Fruit fly (Drosophila melanogaster) whole organism, embryonic: Measurements from ENCODE around the gene CG34398.

Source experiments
- Aef1 ChIP-seq: fragments of 200-800 bp; sonication (Bioruptor generic); IDR thresholded peaks from 3 replicates; pipeline ENCODE4 v1.3.6; 2022; ENCODE audit warnings: missing biosample characterization, missing genetic modification characterization
- Atf6 ChIP-seq: fragments of 200-800 bp; sonication (Bioruptor generic); IDR thresholded peaks from 2 replicates; pipeline ENCODE4 v1.3.6; 2022; ENCODE audit warnings: missing biosample characterization, missing genetic modification characterization
- CG11560 ChIP-seq: fragments of 200-800 bp; sonication (Bioruptor generic); IDR thresholded peaks from 3 replicates; pipeline ENCODE4 v1.3.6; 2022; ENCODE audit warnings: missing biosample characterization, missing genetic modification characterization
- CG11695 ChIP-seq: fragments of 200-800 bp; sonication (Bioruptor generic); IDR thresholded peaks from 3 replicates; pipeline ENCODE4 v1.3.6; 2022; ENCODE audit warnings: missing biosample characterization, missing genetic modification characterization
- CG12104 ChIP-seq: fragments of 200-800 bp; sonication (Bioruptor generic); optimal IDR thresholded peaks from 3 replicates; lab custom pipeline; 2016; ENCODE audit warnings: missing biosample characterization, missing genetic modification characterization
- CG13287 ChIP-seq: fragments of 200-800 bp; sonication (Bioruptor generic); IDR thresholded peaks from 2 replicates; pipeline ENCODE4 v1.3.6; 2022; ENCODE audit warnings: missing biosample characterization, missing genetic modification characterization; ENCODE audit not compliant: partially characterized antibody
- CG14860 ChIP-seq: fragments of 200-800 bp; sonication (Bioruptor generic); IDR thresholded peaks from 3 replicates; pipeline ENCODE4 v1.3.6; 2022; ENCODE audit warnings: missing biosample characterization, missing genetic modification characterization; ENCODE audit not compliant: partially characterized antibody
- CG15514 ChIP-seq: fragments of 200-800 bp; sonication (Bioruptor generic); optimal IDR thresholded peaks from 3 replicates; lab custom pipeline; 2017; ENCODE audit warnings: missing biosample characterization, missing genetic modification characterization, mild to moderate bottlenecking, moderate library complexity, missing genetic modification reagents
- CG15601 ChIP-seq: fragments of 200-800 bp; sonication (Bioruptor generic); optimal IDR thresholded peaks from 3 replicates; lab custom pipeline; 2019; ENCODE audit warnings: missing biosample characterization, mild to moderate bottlenecking, missing genetic modification characterization, moderate library complexity
- CG1602 ChIP-seq: fragments of 200-800 bp; sonication (Bioruptor generic); optimal IDR thresholded peaks from 3 replicates; lab custom pipeline; 2016; ENCODE audit warnings: missing biosample characterization, missing genetic modification characterization
- CG18476 ChIP-seq: fragments of 200-800 bp; sonication (Bioruptor generic); optimal IDR thresholded peaks from 2 replicates; lab custom pipeline; 2016; ENCODE audit warnings: missing biosample characterization, mild to moderate bottlenecking, missing genetic modification characterization
- CG2889 ChIP-seq: fragments of 200-800 bp; sonication (Bioruptor generic); IDR thresholded peaks from 3 replicates; pipeline ENCODE4 v1.3.6; 2022; ENCODE audit warnings: missing biosample characterization, missing genetic modification characterization
- CG3995 ChIP-seq: fragments of 200-800 bp; sonication (Bioruptor generic); optimal IDR thresholded peaks from 3 replicates; lab custom pipeline; 2016; ENCODE audit warnings: missing biosample characterization, missing genetic modification characterization
- CG43689 ChIP-seq: fragments of 200-800 bp; sonication (Bioruptor generic); IDR thresholded peaks from 2 replicates; pipeline ENCODE4 v1.3.6; 2022; ENCODE audit warnings: missing biosample characterization, missing genetic modification characterization
- CG4404 ChIP-seq: fragments of 200-800 bp; sonication (Bioruptor generic); IDR thresholded peaks from 2 replicates; pipeline ENCODE4 v1.3.6; 2022; ENCODE audit warnings: missing biosample characterization, missing genetic modification characterization
- CG7357 ChIP-seq: fragments of 200-800 bp; sonication (Bioruptor generic); IDR thresholded peaks from 3 replicates; pipeline ENCODE4 v1.3.6; 2022; ENCODE audit warnings: missing biosample characterization, missing genetic modification characterization
- D19B ChIP-seq: fragments of 200-800 bp; sonication (Bioruptor generic); optimal IDR thresholded peaks from 2 replicates; lab custom pipeline; 2017; ENCODE audit warnings: missing biosample characterization, mild to moderate bottlenecking, missing genetic modification characterization
- NC2α ChIP-seq: fragments of 200-800 bp; sonication (Bioruptor generic); optimal IDR thresholded peaks from 2 replicates; lab custom pipeline; 2016; ENCODE audit warnings: missing biosample characterization, missing genetic modification characterization
- Nf-YA ChIP-seq: fragments of 200-800 bp; sonication (Bioruptor generic); IDR thresholded peaks from 2 replicates; pipeline ENCODE4 v1.3.6; 2022; ENCODE audit warnings: missing biosample characterization, missing genetic modification characterization
- Nf-YB ChIP-seq: fragments of 200-800 bp; sonication (Bioruptor generic); optimal IDR thresholded peaks from 3 replicates; lab custom pipeline; 2019; ENCODE audit warnings: missing biosample characterization, mild to moderate bottlenecking, missing genetic modification characterization, moderate library complexity
- Oli ChIP-seq: fragments of 200-800 bp; sonication (Bioruptor generic); optimal IDR thresholded peaks from 2 replicates; lab custom pipeline; 2018; ENCODE audit warnings: missing biosample characterization, mild to moderate bottlenecking, missing genetic modification characterization, moderate library complexity
- Poxn ChIP-seq: fragments of 200-800 bp; sonication (Bioruptor generic); IDR thresholded peaks from 2 replicates; pipeline ENCODE4 v1.3.6; 2022; ENCODE audit warnings: missing biosample characterization, missing genetic modification characterization
- Six4 ChIP-seq: fragments of 200-800 bp; sonication (Bioruptor generic); optimal IDR thresholded peaks from 2 replicates; lab custom pipeline; 2016; ENCODE audit warnings: missing biosample characterization, missing genetic modification characterization
- Sry-δ ChIP-seq: fragments of 200-800 bp; sonication (Bioruptor generic); optimal IDR thresholded peaks from 2 replicates; lab custom pipeline; 2016; ENCODE audit warnings: missing biosample characterization, missing genetic modification characterization
- Stat92E ChIP-seq, 3 experiments: fragments of >200 bp in 2 of 3; fragments of 200-800 bp in 1 of 3; sonication (Bioruptor generic) in 1 of 3; optimal IDR thresholded peaks; 2 replicates each; lab custom pipeline; 2017 to 2019; ENCODE audit warnings: missing biosample characterization in 3 of 3, missing genetic modification characterization in 3 of 3, mild to moderate bottlenecking in 1 of 3, moderate library complexity in 1 of 3
- ash1 ChIP-seq: fragments of 200-800 bp; sonication (Bioruptor generic); optimal IDR thresholded peaks from 2 replicates; lab custom pipeline; 2018; ENCODE audit warnings: missing biosample characterization, mild to moderate bottlenecking, missing genetic modification characterization
- bsh ChIP-seq, 2 experiments: fragments of 200-800 bp; sonication (Bioruptor generic); optimal IDR thresholded peaks; 2 replicates each; lab custom pipeline; 2017 to 2018; ENCODE audit warnings: mild to moderate bottlenecking in 2 of 2, missing biosample characterization in 2 of 2, missing genetic modification characterization in 2 of 2, moderate library complexity in 1 of 2
- corto ChIP-seq: fragments of 200-800 bp; sonication (Bioruptor generic); optimal IDR thresholded peaks from 2 replicates; lab custom pipeline; 2016; ENCODE audit warnings: missing biosample characterization, mild to moderate bottlenecking, missing genetic modification characterization, moderate library complexity
- crol ChIP-seq: fragments of 200-800 bp; sonication (Bioruptor generic); IDR thresholded peaks from 2 replicates; pipeline ENCODE4 v1.3.6; 2022; ENCODE audit warnings: missing biosample characterization, missing genetic modification characterization
- en ChIP-seq: fragments of 200-800 bp; sonication (Bioruptor generic); optimal IDR thresholded peaks from 2 replicates; lab custom pipeline; 2016; ENCODE audit warnings: missing biosample characterization, missing genetic modification characterization
- gce ChIP-seq: fragments of 200-800 bp; sonication (Bioruptor generic); IDR thresholded peaks from 3 replicates; pipeline ENCODE4 v1.3.6; 2022; ENCODE audit warnings: missing biosample characterization, missing genetic modification characterization
- insv ChIP-seq, 2 experiments: fragments of 200-800 bp; sonication (Bioruptor generic); optimal IDR thresholded peaks; 3 replicates each; lab custom pipeline; 2016 to 2018; ENCODE audit warnings: missing biosample characterization in 2 of 2, missing genetic modification characterization in 2 of 2
- lmd ChIP-seq: fragments of 200-800 bp; sonication (Bioruptor generic); IDR thresholded peaks from 2 replicates; pipeline ENCODE4 v1.3.6; 2022; ENCODE audit warnings: missing biosample characterization, missing genetic modification characterization
- lola ChIP-seq, 3 experiments: fragments of >200 bp in 2 of 3; fragments of 200-800 bp in 1 of 3; sonication (Bioruptor generic) in 1 of 3; optimal IDR thresholded peaks; 2 replicates each; lab custom pipeline; 2017 to 2019; ENCODE audit warnings: missing biosample characterization in 3 of 3, missing genetic modification characterization in 3 of 3, mild to moderate bottlenecking in 1 of 3, moderate library complexity in 1 of 3
- nerfin-2 ChIP-seq: fragments of 200-800 bp; sonication (Bioruptor generic); IDR thresholded peaks from 2 replicates; pipeline ENCODE4 v1.3.6; 2022; ENCODE audit warnings: missing biosample characterization, missing genetic modification characterization; ENCODE audit not compliant: partially characterized antibody
- pros ChIP-seq: fragments of 200-800 bp; sonication (Bioruptor generic); optimal IDR thresholded peaks from 3 replicates; lab custom pipeline; 2019; ENCODE audit warnings: missing biosample characterization, mild to moderate bottlenecking, missing genetic modification characterization, moderate library complexity
- repo ChIP-seq: fragments of 200-800 bp; sonication (Bioruptor generic); optimal IDR thresholded peaks from 2 replicates; lab custom pipeline; 2016; ENCODE audit warnings: missing biosample characterization, missing genetic modification characterization
- sc ChIP-seq, 3 experiments: fragments of >200 bp in 2 of 3; fragments of 200-800 bp in 1 of 3; sonication (Bioruptor generic) in 1 of 3; optimal IDR thresholded peaks; 2 replicates in 2 of 3; 3 replicates in 1 of 3; lab custom pipeline; 2017; ENCODE audit warnings: mild to moderate bottlenecking in 1 of 3, missing biosample characterization in 1 of 3, missing genetic modification characterization in 1 of 3, missing genetic modification reagents in 1 of 3
- sisA ChIP-seq: fragments of 200-800 bp; sonication (Bioruptor generic); IDR thresholded peaks from 2 replicates; pipeline ENCODE4 v1.3.6; 2022; ENCODE audit warnings: missing biosample characterization, missing genetic modification characterization
- slou ChIP-seq: fragments of 200-800 bp; sonication (Bioruptor generic); optimal IDR thresholded peaks from 3 replicates; lab custom pipeline; 2016; ENCODE audit warnings: missing biosample characterization, missing genetic modification characterization
- sr ChIP-seq: fragments of 200-800 bp; sonication (Bioruptor generic); IDR thresholded peaks from 3 replicates; pipeline ENCODE4 v1.3.6; 2022; ENCODE audit warnings: missing biosample characterization, missing genetic modification characterization
- tap ChIP-seq: fragments of 200-800 bp; optimal IDR thresholded peaks from 3 replicates; lab custom pipeline; 2019; ENCODE audit warnings: missing biosample characterization, mild to moderate bottlenecking, missing genetic modification characterization, moderate library complexity
- wor ChIP-seq: fragments of 200-800 bp; sonication (Bioruptor generic); IDR thresholded peaks from 2 replicates; pipeline ENCODE4 v1.3.6; 2022; ENCODE audit warnings: missing biosample characterization, missing genetic modification characterization
- z ChIP-seq: fragments of 200-800 bp; sonication (Bioruptor generic); IDR thresholded peaks from 3 replicates; pipeline ENCODE4 v1.3.6; 2022; ENCODE audit warnings: missing biosample characterization, missing genetic modification characterization
- zfh1 ChIP-seq: fragments of 200-800 bp; sonication (Bioruptor generic); IDR thresholded peaks from 3 replicates; pipeline ENCODE4 v1.3.6; 2022; ENCODE audit warnings: missing biosample characterization, missing genetic modification characterization

CG34398 gene

dm6 chr2L:8949919-8950722 is 51.5 kb downstream of the CG34398 start (continued):
- TF ChIP-seq slou (GFP tag; lab: Kevin White, UChicago), result no peak
- TF ChIP-seq tap (tag; lab: Kevin White, UChicago), result no peak
- no peak for TF ChIP-seq CG1602 (GFP tag; lab: Kevin White, UChicago)
- TF ChIP-seq Aef1 (GFP tag; lab: Robert Waterston, UW), result no peak
- no peak for TF ChIP-seq CG15601
- peak in 1 of 2 experiments; percentile 47 for TF ChIP-seq insv (GFP tag; optimal IDR thresholded peaks at IDR 0.05; lab: Kevin White, UChicago)
- TF ChIP-seq Oli (tag; lab: Kevin White, UChicago), result no peak
- TF ChIP-seq Nf-YB (GFP tag; lab: Kevin White, UChicago), result no peak
- TF ChIP-seq bsh (GFP tag; optimal IDR thresholded peaks at IDR 0.05; lab: Kevin White, UChicago), result peak in 1 of 2 experiments; percentile 53
- TF ChIP-seq gce (GFP tag; lab: Robert Waterston, UW), result no peak
- TF ChIP-seq lola (GFP tag; optimal IDR thresholded peaks at IDR 0.05; lab: Kevin White, UChicago), result peak in 1 of 3 experiments; percentile 20
- peak; percentile 79 for TF ChIP-seq crol (GFP tag; lab: Robert Waterston, UW)
- no peak for TF ChIP-seq en (GFP tag; lab: Kevin White, UChicago)
- no peak for TF ChIP-seq D19B (GFP tag; lab: Kevin White, UChicago)
- TF ChIP-seq Sry-δ (GFP tag; lab: Kevin White, UChicago), result no peak
- 0 out of 3 replicates have a peak, but pooled peaks have one; percentile 16 for TF ChIP-seq z (GFP tag; lab: Robert Waterston, UW)
- TF ChIP-seq CG3995 (GFP tag; lab: Kevin White, UChicago), result no peak
- TF ChIP-seq, all 482 proteins: peak for 60

- TF ChIP-seq CG7357 (GFP tag; lab: Robert Waterston, UW) (peak; percentile 91), nerfin-2 (GFP tag; lab: Robert Waterston, UW) (no peak), CG13287 (GFP tag; lab: Robert Waterston, UW) (no peak), wor (peak; percentile 90), Poxn (peak; percentile 79), Six4 (GFP tag; lab: Kevin White, UChicago) (peak; percentile 96), sisA (GFP tag; lab: Robert Waterston, UW) (peak; percentile 86), lmd (GFP tag; lab: Robert Waterston, UW) (peak; percentile 97), sc (optimal IDR thresholded peaks at IDR 0.05; lab: Kevin White, UChicago) (no peak), sc (GFP tag; optimal IDR thresholded peaks at IDR 0.05; lab: Kevin White, UChicago) (peak; percentile 97), Nf-YA (GFP tag; lab: Robert Waterston, UW) (peak; percentile 89), CG4404 (GFP tag; lab: Robert Waterston, UW) (peak; percentile 92), ash1 (GFP tag; lab: Kevin White, UChicago) (no peak), CG18476 (GFP tag; lab: Kevin White, UChicago) (peak; percentile 87), CG11695 (GFP tag; lab: Robert Waterston, UW) (peak; percentile 99), corto (GFP tag; lab: Kevin White, UChicago) (peak; percentile 59), pros (GFP tag; lab: Kevin White, UChicago) (peak; percentile 90), CG11560 (tag; lab: Robert Waterston, UW) (peak; percentile 88), repo (GFP tag; lab: Kevin White, UChicago) (no peak), CG2889 (GFP tag; lab: Robert Waterston, UW) (peak; percentile 86), CG43689 (GFP tag; lab: Robert Waterston, UW) (no peak; the same call in 1 of the 2 replicates), zfh1 (peak; percentile 91), NC2α (GFP tag; lab: Kevin White, UChicago) (no peak), Nf-YB (GFP tag; lab: Kevin White, UChicago) (peak; percentile 92), CG15514 (GFP tag; lab: Kevin White, UChicago) (peak; percentile 91), sr (GFP tag; lab: Robert Waterston, UW) (no peak), Stat92E (GFP tag; optimal IDR thresholded peaks at IDR 0.05; lab: Kevin White, UChicago) (peak in 1 of 3 experiments; percentile 99), CG12104 (GFP tag; lab: Kevin White, UChicago) (peak; percentile 97), CG14860 (GFP tag; lab: Robert Waterston, UW) (no peak), Atf6 (peak; percentile 96)
Measured at dm6 chr2L:8951184-8951934, 52.8 kb downstream of the CG34398 start, which contains the start of gene C1GalTA. C1GalTA (minus strand) TSS chr2L:8951216.
